Worm (Caenorhabditis elegans) whole organism, midembryonic: ENCODE results near the gene sdz-21.

Source experiments
- T22C8.4 ChIP-seq: fragments of 200-800 bp; sonication (Bioruptor generic); IDR thresholded peaks from 2 replicates; pipeline ENCODE4 v1.3.6; 2022; ENCODE audit warnings: missing genetic modification characterization, missing compliant biosample characterization
- cog-1 ChIP-seq: sonication (generic microtip); optimal IDR thresholded peaks from 2 replicates; lab custom pipeline; 2016; ENCODE audit warnings: missing genetic modification characterization, missing compliant biosample characterization
- flt-1 ChIP-seq: fragments of 200-800 bp; sonication (Bioruptor generic); IDR thresholded peaks from 2 replicates; pipeline ENCODE4 v1.3.6; 2022; ENCODE audit warnings: missing genetic modification characterization, missing compliant biosample characterization
- klf-2 ChIP-seq: fragments of 200-800 bp; sonication (Bioruptor generic); conservative IDR thresholded peaks from 2 replicates; pipeline ENCODE4 v1.3.6; 2022; ENCODE audit warnings: missing genetic modification reagents, missing genetic modification characterization, missing compliant biosample characterization
- med-1 ChIP-seq: sonication (generic microtip); optimal IDR thresholded peaks from 2 replicates; lab custom pipeline; 2017; ENCODE audit warnings: missing genetic modification characterization, mild to moderate bottlenecking, missing compliant biosample characterization, antibody characterized with exemption, missing genetic modification reagents; ENCODE audit not compliant: insufficient read depth
- ref-1 ChIP-seq: fragments of 200-800 bp; sonication (Bioruptor generic); conservative IDR thresholded peaks from 2 replicates; pipeline ENCODE4 v1.3.6; 2022; ENCODE audit warnings: missing genetic modification reagents, missing genetic modification characterization, missing compliant biosample characterization
- tab-1 ChIP-seq: fragments of 200-800 bp; sonication (Bioruptor generic); IDR thresholded peaks from 2 replicates; pipeline ENCODE4 v1.3.6; 2022; ENCODE audit warnings: missing genetic modification characterization, missing compliant biosample characterization
- ztf-23 ChIP-seq: fragments of 200-800 bp; sonication (Bioruptor generic); IDR thresholded peaks from 2 replicates; pipeline ENCODE4 v1.3.6; 2022; ENCODE audit warnings: missing genetic modification reagents, missing genetic modification characterization, missing compliant biosample characterization
- ztf-29 ChIP-seq: fragments of 200-800 bp; sonication (Bioruptor generic); IDR thresholded peaks from 2 replicates; pipeline ENCODE4 v1.3.6; 2022; ENCODE audit warnings: missing genetic modification reagents, missing genetic modification characterization, missing compliant biosample characterization

DNA sequence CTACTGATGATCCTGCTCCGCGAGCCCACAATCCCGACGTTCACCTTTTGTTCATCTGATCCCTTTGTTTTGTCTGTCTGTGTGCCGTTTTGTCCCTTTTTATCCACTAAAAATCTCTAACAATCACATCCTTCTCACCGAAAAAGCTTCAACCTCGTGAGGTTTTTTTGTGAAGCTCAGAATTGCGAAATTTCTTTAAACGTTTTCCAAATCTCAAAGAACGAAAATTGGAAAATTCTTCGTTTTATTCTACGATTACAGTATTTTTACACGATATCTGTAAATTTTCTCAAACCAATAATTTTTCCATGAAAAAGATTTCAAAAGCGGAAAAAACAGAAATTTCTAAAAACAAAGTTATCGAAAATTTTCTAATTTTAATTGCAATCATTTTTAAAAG is 17.4 kb upstream of the sdz-21 start:
- TF ChIP-seq ztf-23 (GFP tag; lab: Robert Waterston, UW) (no peak), med-1 (no peak), ref-1 (GFP tag; lab: Robert Waterston, UW) (no peak), klf-2 (GFP tag; lab: Robert Waterston, UW) (no peak), tab-1 (GFP tag; lab: Robert Waterston, UW) (no peak), flt-1 (no peak), T22C8.4 (GFP tag; lab: Robert Waterston, UW) (no peak), ztf-29 (GFP tag; lab: Robert Waterston, UW) (no peak), cog-1 (tag; lab: Kevin White, UChicago) (no peak)
